Fruit fly (Drosophila melanogaster) whole organism, adult: Measurements from ENCODE around the gene BTBD9.

Source experiments
- CG33017 ChIP-seq: fragments of 200-800 bp; sonication (Bioruptor generic); optimal IDR thresholded peaks from 2 replicates; lab custom pipeline; 2018; ENCODE audit warnings: missing biosample characterization, mild to moderate bottlenecking, missing genetic modification characterization, moderate library complexity
- CG7045 ChIP-seq: fragments of 200-800 bp; sonication (Bioruptor generic); optimal IDR thresholded peaks from 2 replicates; lab custom pipeline; 2017; ENCODE audit warnings: missing biosample characterization, mild to moderate bottlenecking, missing genetic modification characterization
- CG7101 ChIP-seq: fragments of 200-800 bp; sonication (Bioruptor generic); optimal IDR thresholded peaks from 2 replicates; lab custom pipeline; 2018; ENCODE audit warnings: missing biosample characterization, mild to moderate bottlenecking, missing genetic modification characterization, moderate library complexity
- bab1 ChIP-seq: fragments of 200-800 bp; sonication (Bioruptor generic); optimal IDR thresholded peaks from 3 replicates; lab custom pipeline; 2019; ENCODE audit warnings: missing biosample characterization, mild to moderate bottlenecking, missing genetic modification characterization, moderate library complexity
- cic ChIP-seq: fragments of 200-800 bp; sonication (Bioruptor generic); optimal IDR thresholded peaks from 2 replicates; lab custom pipeline; 2017; ENCODE audit warnings: missing biosample characterization, mild to moderate bottlenecking, missing genetic modification characterization, moderate library complexity
- cnc ChIP-seq, 2 experiments: fragments of >200 bp; optimal IDR thresholded peaks; 2 replicates each; lab custom pipeline; 2017
- kay ChIP-seq: fragments of 200-800 bp; sonication (Bioruptor generic); peaks from one replicate; lab custom pipeline; 2016; ENCODE audit warnings: missing biosample characterization, missing genetic modification characterization, borderline replicate concordance
- ovo ChIP-seq: fragments of 200-800 bp; sonication (Bioruptor generic); optimal IDR thresholded peaks from 2 replicates; lab custom pipeline; 2016; ENCODE audit warnings: missing biosample characterization, missing genetic modification characterization
- pad ChIP-seq: fragments of 200-800 bp; sonication (Bioruptor generic); optimal IDR thresholded peaks from 3 replicates; lab custom pipeline; 2017; ENCODE audit warnings: missing biosample characterization, missing genetic modification characterization, mild to moderate bottlenecking, moderate library complexity, missing genetic modification reagents

dm6 chrX:10751777-10752176, 16.6 kb upstream of the BTBD9 start:
- TF ChIP-seq CG7101 (tag; lab: Kevin White, UChicago), result no peak
- TF ChIP-seq CG33017 (tag; lab: Kevin White, UChicago), result no peak
- TF ChIP-seq cic (GFP tag; lab: Kevin White, UChicago), result no peak
- TF ChIP-seq ovo (GFP tag; lab: Kevin White, UChicago), result no peak
- no peak for TF ChIP-seq bab1 (GFP tag; lab: Kevin White, UChicago)
- no peak for TF ChIP-seq kay (GFP tag; lab: Kevin White, UChicago)
- no peak for TF ChIP-seq CG7045 (GFP tag; lab: Kevin White, UChicago)
- TF ChIP-seq pad, result no peak
- no peak for TF ChIP-seq cnc (optimal IDR thresholded peaks at IDR 0.05; lab: Kevin White, UChicago)
